Worm (Caenorhabditis elegans) whole organism, late embryonic: ENCODE data around the gene F35G2.5.
"Not testable (repeated sequence)": the region's sequence is repeated elsewhere in the genome, so short reads cannot be mapped to it uniquely, and the experiment has no call there.

Experiments
- C08G9.2 ChIP-seq: sonication (generic microtip); optimal IDR thresholded peaks from 2 replicates; lab custom pipeline; 2016; ENCODE audit warnings: mild to moderate bottlenecking, missing genetic modification characterization, moderate library complexity, missing compliant biosample characterization
- C38D4.7 ChIP-seq: fragments of 200-800 bp; sonication (Bioruptor generic); optimal IDR thresholded peaks from 2 replicates; lab custom pipeline; 2018; ENCODE audit warnings: mild to moderate bottlenecking, missing genetic modification characterization, moderate library complexity, missing compliant biosample characterization
- K02D7.2 ChIP-seq: sonication (generic microtip); optimal IDR thresholded peaks from 2 replicates; lab custom pipeline; 2017; ENCODE audit warnings: mild to moderate bottlenecking, missing genetic modification characterization, missing compliant biosample characterization
- ceh-2 ChIP-seq: sonication (generic microtip); optimal IDR thresholded peaks from 2 replicates; lab custom pipeline; 2016; ENCODE audit warnings: missing genotype, missing genetic modification characterization, missing compliant biosample characterization
- ceh-24 ChIP-seq: sonication (generic microtip); optimal IDR thresholded peaks from 2 replicates; lab custom pipeline; 2016; ENCODE audit warnings: mild to moderate bottlenecking, missing genetic modification characterization, missing compliant biosample characterization
- ceh-45 ChIP-seq: fragments of 200-800 bp; sonication (Bioruptor generic); IDR thresholded peaks from 2 replicates; pipeline ENCODE4 v1.3.6; 2022; ENCODE audit warnings: missing genetic modification reagents, missing genetic modification characterization, missing compliant biosample characterization
- ceh-48 ChIP-seq: sonication (generic microtip); optimal IDR thresholded peaks from 2 replicates; lab custom pipeline; 2016; ENCODE audit warnings: missing genetic modification characterization, inconsistent platforms, missing compliant biosample characterization
- ceh-6 ChIP-seq: fragments of 200-800 bp; sonication (Bioruptor generic); optimal IDR thresholded peaks from 2 replicates; lab custom pipeline; 2018; ENCODE audit warnings: mild to moderate bottlenecking, missing genetic modification characterization, missing compliant biosample characterization
- ceh-9 ChIP-seq: sonication (generic microtip); optimal IDR thresholded peaks from 2 replicates; lab custom pipeline; 2016; ENCODE audit warnings: mild to moderate bottlenecking, missing genetic modification characterization, inconsistent platforms, missing compliant biosample characterization
- elt-2 ChIP-seq: sonication (generic microtip); optimal IDR thresholded peaks from 2 replicates; lab custom pipeline; 2016; ENCODE audit warnings: missing genetic modification reagents, missing genetic modification characterization, missing compliant biosample characterization
- elt-4 ChIP-seq: sonication (generic microtip); optimal IDR thresholded peaks from 2 replicates; lab custom pipeline; 2016; ENCODE audit warnings: missing genetic modification characterization, missing compliant biosample characterization
- fax-1 ChIP-seq: sonication (generic microtip); optimal IDR thresholded peaks from 2 replicates; lab custom pipeline; 2016; ENCODE audit warnings: missing genotype, missing genetic modification characterization, missing compliant biosample characterization
- fkh-10 ChIP-seq: fragments of 150-350 bp; optimal IDR thresholded peaks from 2 replicates; lab custom pipeline; 2014; ENCODE audit warnings: missing biosample characterization, missing genetic modification reagents, missing genetic modification characterization
- hlh-30 ChIP-seq: sonication (generic microtip); optimal IDR thresholded peaks from 2 replicates; lab custom pipeline; 2017; ENCODE audit warnings: antibody characterized with exemption, missing genetic modification characterization, missing compliant biosample characterization; ENCODE audit not compliant: insufficient read depth
- hlh-8 ChIP-seq: sonication (generic microtip); optimal IDR thresholded peaks from 2 replicates; lab custom pipeline; 2016; ENCODE audit warnings: missing genotype, missing genetic modification characterization, missing compliant biosample characterization
- lin-11 ChIP-seq: fragments of 200-800 bp; sonication (Bioruptor generic); optimal IDR thresholded peaks from 2 replicates; lab custom pipeline; 2018; ENCODE audit warnings: mild to moderate bottlenecking, missing genetic modification characterization, missing compliant biosample characterization
- madf-2 ChIP-seq: sonication (generic microtip); optimal IDR thresholded peaks from 2 replicates; lab custom pipeline; 2017; ENCODE audit warnings: missing genetic modification characterization, missing compliant biosample characterization
- mec-3 ChIP-seq: sonication (generic microtip); optimal IDR thresholded peaks from 2 replicates; lab custom pipeline; 2016; ENCODE audit warnings: borderline replicate concordance, missing genetic modification characterization, missing compliant biosample characterization
- nfya-1 ChIP-seq: sonication (generic microtip); optimal IDR thresholded peaks from 2 replicates; lab custom pipeline; 2017; ENCODE audit warnings: missing genetic modification characterization, mild to moderate bottlenecking, missing compliant biosample characterization, antibody characterized with exemption, moderate library complexity
- npax-4 ChIP-seq: sonication (generic microtip); optimal IDR thresholded peaks from 2 replicates; lab custom pipeline; 2016; ENCODE audit warnings: missing genetic modification characterization, missing compliant biosample characterization
- pat-9 ChIP-seq: fragments of 200-800 bp; sonication (Bioruptor generic); optimal IDR thresholded peaks from 2 replicates; lab custom pipeline; 2018; ENCODE audit warnings: mild to moderate bottlenecking, missing genetic modification characterization, moderate library complexity, missing compliant biosample characterization
- pqm-1 ChIP-seq: sonication (generic microtip); optimal IDR thresholded peaks from 2 replicates; lab custom pipeline; 2016; ENCODE audit warnings: missing genetic modification characterization, missing compliant biosample characterization
- pros-1 ChIP-seq: fragments of 150-350 bp; optimal IDR thresholded peaks from 2 replicates; lab custom pipeline; 2014; ENCODE audit warnings: missing biosample characterization, missing genetic modification reagents, missing genetic modification characterization
- ref-2 ChIP-seq: sonication (generic microtip); optimal IDR thresholded peaks from 2 replicates; lab custom pipeline; 2016; ENCODE audit warnings: missing genetic modification characterization, missing compliant biosample characterization
- rnt-1 ChIP-seq: sonication (generic microtip); optimal IDR thresholded peaks from 2 replicates; lab custom pipeline; 2016; ENCODE audit warnings: missing genetic modification characterization, missing compliant biosample characterization
- sdc-2 ChIP-seq: sonication (generic microtip); optimal IDR thresholded peaks from 2 replicates; lab custom pipeline; 2016; ENCODE audit warnings: missing genotype, missing genetic modification characterization, missing compliant biosample characterization
- sox-2 ChIP-seq: fragments of 200-800 bp; sonication (Bioruptor generic); IDR thresholded peaks from 2 replicates; pipeline ENCODE4 v1.3.6; 2022; ENCODE audit warnings: missing genetic modification reagents, missing genetic modification characterization, missing compliant biosample characterization
- syd-9 ChIP-seq: sonication (generic microtip); optimal IDR thresholded peaks from 2 replicates; lab custom pipeline; 2016; ENCODE audit warnings: mild to moderate bottlenecking, missing genetic modification characterization, moderate library complexity, missing compliant biosample characterization
- tbx-2 ChIP-seq: sonication (generic microtip); optimal IDR thresholded peaks from 2 replicates; lab custom pipeline; 2016; ENCODE audit warnings: missing genetic modification characterization, missing compliant biosample characterization
- tbx-7 ChIP-seq: sonication (generic microtip); optimal IDR thresholded peaks from 2 replicates; lab custom pipeline; 2016; ENCODE audit warnings: missing genotype, missing genetic modification characterization, missing compliant biosample characterization
- ttx-3 ChIP-seq: sonication (generic microtip); optimal IDR thresholded peaks from 2 replicates; lab custom pipeline; 2016; ENCODE audit warnings: missing genetic modification reagents, missing genetic modification characterization, missing compliant biosample characterization
- unc-3 ChIP-seq, 2 experiments: fragments of 200-800 bp in 1 of 2; sonication (Bioruptor generic) in 1 of 2; sonication (generic microtip) in 1 of 2; conservative IDR thresholded peaks in 1 of 2; optimal IDR thresholded peaks in 1 of 2; 2 replicates each; pipeline versions ENCODE4 v1.3.6 to Lab custom; 2016 to 2022; ENCODE audit warnings: missing compliant biosample characterization in 2 of 2, missing genetic modification characterization in 2 of 2, missing genetic modification reagents in 1 of 2
- unc-42 ChIP-seq: sonication (generic microtip); optimal IDR thresholded peaks from 2 replicates; lab custom pipeline; 2016; ENCODE audit warnings: missing genotype, missing genetic modification characterization, missing compliant biosample characterization
- unc-55 ChIP-seq: sonication (generic microtip); optimal IDR thresholded peaks from 2 replicates; lab custom pipeline; 2017; ENCODE audit warnings: missing biosample characterization, missing genetic modification reagents, missing genetic modification characterization

The F35G2.5 gene

DNA sequence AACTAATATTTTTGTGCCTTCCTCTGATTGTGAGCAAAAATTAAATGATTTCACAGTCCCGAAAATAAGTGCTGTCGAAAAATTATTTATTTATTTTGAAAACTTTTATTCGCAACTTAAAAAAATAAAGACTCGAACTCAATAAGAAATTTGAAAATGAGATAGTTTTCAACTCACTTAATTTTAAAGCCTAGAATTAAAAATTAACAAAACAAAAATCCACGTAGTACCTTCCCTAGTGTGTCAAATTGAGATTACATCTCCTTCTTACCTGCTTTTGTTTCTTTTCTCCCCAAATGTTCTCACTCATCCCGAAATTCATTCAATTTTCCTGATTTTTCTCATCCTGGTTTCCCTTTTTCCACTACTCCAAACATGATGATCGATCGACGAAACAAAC, at the start of gene F35G2.5:
F35G2.5 (plus strand) TSS at position 301 of the 400 bp plus-strand sequence.
- TF ChIP-seq lin-11 (tag; lab: Kevin White, UChicago) (no peak), hlh-30 (tag; lab: Kevin White, UChicago) (no peak), unc-55 (GFP tag; lab: Kevin White, UChicago) (no peak), K02D7.2 (tag; lab: Kevin White, UChicago) (no peak), madf-2 (tag; lab: Kevin White, UChicago) (no peak), ceh-48 (tag; lab: Kevin White, UChicago) (no peak), ceh-9 (tag; lab: Kevin White, UChicago) (no peak), ceh-6 (GFP tag; lab: Kevin White, UChicago) (no peak), rnt-1 (no peak), fkh-10 (GFP tag; lab: Kevin White, UChicago) (no peak), pros-1 (tag; lab: Kevin White, UChicago) (no peak), elt-4 (no peak), C38D4.7 (no peak), mec-3 (tag; lab: Kevin White, UChicago) (no peak), pqm-1 (no peak), tbx-2 (no peak)
- TF ChIP-seq, all 69 proteins: peak for 0

DNA sequence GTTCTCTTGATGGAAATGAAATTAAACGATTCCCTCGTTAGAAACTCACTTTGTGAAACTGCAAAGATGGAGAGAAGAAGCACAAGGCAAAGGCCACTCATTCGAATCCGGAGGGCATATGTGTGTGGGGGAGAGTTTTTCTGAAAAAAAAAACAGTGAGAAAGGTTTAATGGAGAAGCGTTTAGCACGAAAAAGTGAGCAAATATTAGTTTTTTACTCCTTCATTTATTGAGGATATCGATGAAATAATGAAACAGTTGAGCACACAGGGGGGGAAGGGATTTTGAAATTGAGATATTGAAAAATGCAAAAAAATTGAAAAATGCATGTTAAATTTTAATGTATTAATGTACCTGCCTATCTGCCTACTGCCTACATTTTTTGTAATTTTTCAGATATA, 41.2 kb upstream of the F35G2.5 start, which contains the start of gene nlr-1:
nlr-1 (minus strand) TSS at position 101 of the 400 bp plus-strand sequence.
- not testable (repeated sequence) for TF ChIP-seq ceh-9, pat-9, npax-4 (tag; lab: Kevin White, UChicago)

DNA sequence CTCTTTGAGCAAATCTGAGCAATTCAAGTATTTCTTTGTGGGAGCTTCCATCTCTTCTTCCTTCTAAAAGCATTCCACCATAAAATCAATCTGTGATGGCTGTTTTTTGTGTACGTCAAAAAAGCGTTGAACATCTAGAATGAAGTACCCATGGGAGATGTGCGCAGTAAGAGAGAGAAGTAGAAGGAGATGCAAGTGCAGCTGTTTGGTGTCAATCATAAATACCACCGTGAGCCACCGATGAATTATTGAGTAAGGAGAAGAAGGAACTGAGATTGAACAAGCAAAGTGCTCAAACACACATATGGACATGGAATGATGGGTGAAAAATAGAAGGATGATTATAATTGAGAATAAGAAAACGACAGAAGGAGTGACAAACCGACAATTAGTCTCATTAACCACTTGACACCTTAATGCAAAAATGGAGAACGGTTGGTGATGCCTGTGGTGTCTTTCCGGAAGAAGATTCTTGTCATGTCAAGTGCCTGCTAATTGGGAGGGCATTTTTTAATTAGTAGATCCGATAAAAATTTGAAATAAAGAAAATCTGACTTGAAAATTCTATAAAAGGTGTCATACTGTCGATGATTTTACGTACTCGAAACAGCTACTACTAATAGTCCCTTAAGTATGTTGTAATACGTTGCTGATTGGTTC, 27.2 kb upstream of the F35G2.5 start:
- TF ChIP-seq unc-42 (tag; lab: Kevin White, UChicago) = peak; percentile 7
- TF ChIP-seq unc-3 (GFP tag; conservative IDR thresholded peaks at IDR 0.05; lab: Robert Waterston, UW) = no peak
- TF ChIP-seq unc-3 (tag; optimal IDR thresholded peaks at IDR 0.05; lab: Kevin White, UChicago) = no peak
- TF ChIP-seq sdc-2 = no peak
- TF ChIP-seq unc-55 (GFP tag; lab: Kevin White, UChicago) = peak; percentile 85

DNA sequence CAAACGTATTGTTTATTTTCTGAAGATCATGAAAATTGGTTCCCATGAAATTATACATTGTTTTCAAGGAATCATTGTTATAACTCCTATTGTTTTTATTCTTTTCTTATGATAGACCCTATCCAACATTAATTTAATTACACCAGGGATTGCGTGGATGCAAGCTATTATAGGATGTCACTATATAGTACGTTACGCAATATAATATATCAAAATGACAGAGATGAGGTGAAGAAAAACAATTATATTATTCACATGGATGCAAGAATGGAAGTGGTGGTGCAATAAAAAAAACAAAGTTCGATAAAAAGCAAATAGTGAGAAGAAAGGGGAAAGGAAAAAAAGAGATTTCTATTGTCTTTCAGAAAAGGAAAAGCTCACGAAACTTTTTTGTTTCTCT, 26.1 kb upstream of the F35G2.5 start:
- TF ChIP-seq sox-2 (GFP tag; lab: Robert Waterston, UW) (no peak), hlh-8 (tag; lab: Kevin White, UChicago) (no peak), C08G9.2 (tag; lab: Kevin White, UChicago) (no peak), tbx-7 (tag; lab: Kevin White, UChicago) (no peak), ref-2 (tag; lab: Kevin White, UChicago) (no peak), lin-11 (tag; lab: Kevin White, UChicago) (no peak), ceh-2 (no peak), fkh-10 (GFP tag; lab: Kevin White, UChicago) (no peak)

DNA sequence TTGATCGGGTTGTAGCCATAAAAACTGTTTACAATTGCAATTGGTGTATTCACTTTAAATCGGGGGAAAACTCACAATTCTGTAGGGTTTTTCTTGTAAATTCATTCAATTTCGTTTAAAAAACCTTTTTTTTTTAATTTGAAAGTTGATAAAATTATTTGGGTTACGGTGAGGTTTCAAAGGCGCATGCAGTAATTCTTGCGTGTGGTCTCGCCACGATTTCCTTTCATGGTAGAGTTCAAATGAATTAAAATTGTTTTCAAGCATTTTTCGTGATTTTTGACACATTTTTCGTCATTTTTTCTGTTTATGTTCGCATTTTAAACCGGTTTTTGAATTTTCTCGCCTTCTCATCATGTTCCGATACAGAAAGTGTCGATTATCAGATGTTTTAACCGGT, 24.7 kb upstream of the F35G2.5 start:
- no peak for TF ChIP-seq nfya-1 (tag; lab: Kevin White, UChicago)
- TF ChIP-seq fax-1 = no peak
- TF ChIP-seq unc-3 (GFP tag; conservative IDR thresholded peaks at IDR 0.05; lab: Robert Waterston, UW) = no peak
- TF ChIP-seq unc-3 (tag; optimal IDR thresholded peaks at IDR 0.05; lab: Kevin White, UChicago) = no peak
- no peak for TF ChIP-seq elt-2 (tag; lab: Kevin White, UChicago)
- no peak for TF ChIP-seq syd-9
- TF ChIP-seq ceh-24 (tag; lab: Kevin White, UChicago) = no peak
- no peak for TF ChIP-seq ttx-3 (tag; lab: Kevin White, UChicago)
- no peak for TF ChIP-seq ceh-45 (GFP tag; lab: Robert Waterston, UW)
